Fruit fly (Drosophila melanogaster) S2 (cell line): ENCODE measurements around the gene kairos.

Experiments used
- CG8478 ChIP-seq: fragments of >200 bp; optimal IDR thresholded peaks from 2 replicates; lab custom pipeline; 2018
- CTCF ChIP-seq, 2 experiments: fragments of >200 bp; optimal IDR thresholded peaks; 2 replicates each; lab custom pipeline; 2018

kairos gene

dm6 chrX:18320825-18321224 is 35.2 kb downstream of the kairos start, which contains the start of gene CG6023:
TSS of gene CG6023 (minus strand) at chrX:18321193.
- TF ChIP-seq CG8478 (no peak), CTCF (optimal IDR thresholded peaks at IDR 0.05; lab: Kevin White, UChicago) (no peak)

- TF ChIP-seq CG8478 (no peak), CTCF (optimal IDR thresholded peaks at IDR 0.05; lab: Kevin White, UChicago) (no peak)
Observed at dm6 chrX:18319912-18320520, 36.0 kb downstream of the kairos start.

DNA sequence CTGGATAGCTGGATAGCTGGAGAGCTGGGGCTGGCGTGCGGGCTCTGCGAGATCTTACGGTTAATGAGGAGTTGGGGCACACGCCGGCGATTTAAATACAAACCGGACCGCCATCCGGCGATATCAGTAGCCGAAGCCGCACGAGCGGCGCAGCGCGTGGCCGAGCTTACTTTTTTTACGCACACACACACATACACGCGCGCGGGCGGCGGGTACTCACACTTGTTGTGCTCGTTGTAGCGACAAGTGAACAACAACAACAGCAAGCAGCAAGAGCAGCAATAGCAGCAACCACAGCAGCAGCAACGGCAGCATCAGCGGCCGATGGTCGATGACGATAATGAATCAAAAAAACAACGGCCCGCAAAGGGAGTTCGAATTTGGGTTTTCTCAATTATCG is 40.2 kb downstream of the kairos start:
- TF ChIP-seq CG8478 (no peak), CTCF (optimal IDR thresholded peaks at IDR 0.05; lab: Kevin White, UChicago) (no peak)

- TF ChIP-seq CG8478: no peak
- TF ChIP-seq CTCF (optimal IDR thresholded peaks at IDR 0.05; lab: Kevin White, UChicago): no peak
Observed at dm6 chrX:18312445-18312911, 43.5 kb downstream of the kairos start.

dm6 chrX:18310979-18311378 is 45.0 kb downstream of the kairos start:
- TF ChIP-seq CG8478: no peak
- TF ChIP-seq CTCF (optimal IDR thresholded peaks at IDR 0.05; lab: Kevin White, UChicago): no peak

dm6 chrX:18309241-18309697 is 46.7 kb downstream of the kairos start, which contains the start of gene upd1:
TSS of gene upd1 (minus strand) at chrX:18309291.
- TF ChIP-seq CG8478 (no peak), CTCF (optimal IDR thresholded peaks at IDR 0.05; lab: Kevin White, UChicago) (no peak)

DNA sequence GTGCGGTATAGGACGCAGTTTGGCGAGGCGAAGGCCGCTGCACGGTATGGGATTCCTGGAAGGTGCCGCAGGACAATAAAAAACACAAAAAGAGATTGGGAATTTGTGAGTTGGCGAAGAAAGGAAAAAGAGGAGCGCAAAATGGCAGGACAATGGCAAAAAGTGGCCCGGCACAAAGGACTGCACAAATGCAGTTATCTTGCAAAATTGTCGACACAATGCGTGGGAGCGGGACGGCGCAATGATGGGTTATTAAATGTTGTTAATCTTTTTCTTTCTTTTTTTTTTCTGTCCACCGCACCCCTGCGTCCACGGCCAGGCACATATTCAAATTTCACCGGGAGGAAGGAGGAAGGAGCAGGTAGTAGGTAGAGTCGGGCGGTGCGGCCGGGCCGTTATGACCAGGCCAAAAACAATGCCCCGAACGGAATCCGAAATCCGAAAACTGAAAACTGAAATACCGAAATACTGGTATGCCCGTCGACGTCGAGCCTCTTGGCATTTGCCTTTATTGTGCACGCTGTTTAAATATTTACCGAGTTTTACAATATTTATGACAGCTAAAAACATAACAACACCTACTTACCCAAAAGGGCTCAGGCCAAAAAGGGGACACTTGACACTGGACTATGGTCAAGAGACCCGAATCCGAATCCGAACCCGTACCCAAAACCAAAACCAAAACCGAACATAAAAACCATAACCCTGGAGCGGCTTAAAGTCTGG is 52.2 kb downstream of the kairos start:
- no peak for TF ChIP-seq CG8478
- no peak for TF ChIP-seq CTCF (optimal IDR thresholded peaks at IDR 0.05; lab: Kevin White, UChicago)

DNA sequence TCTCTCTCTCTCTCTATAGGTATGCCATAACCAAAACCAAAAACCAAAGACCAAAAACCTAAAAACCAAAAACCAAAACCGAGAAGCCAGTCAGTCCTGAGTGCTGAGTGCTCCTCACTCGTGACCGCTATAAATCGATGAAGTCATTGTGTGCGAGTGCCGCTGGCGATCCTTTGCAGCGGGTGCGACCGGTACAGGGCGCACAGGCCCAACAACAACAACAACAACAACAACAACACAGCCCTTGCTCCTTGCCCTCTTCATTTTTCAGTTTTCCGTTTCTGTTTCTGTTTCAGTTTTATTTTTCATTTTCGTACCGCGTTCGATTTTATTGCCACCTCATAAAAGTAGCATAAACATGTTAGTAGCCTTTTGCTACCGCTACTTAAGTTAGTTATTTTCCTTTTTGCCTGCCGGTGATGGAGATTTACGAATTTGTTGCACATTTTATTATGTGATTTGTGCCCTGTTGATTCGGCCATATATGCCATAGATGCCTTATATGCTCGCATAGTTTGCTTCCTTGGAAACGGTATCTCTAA is 55.1 kb downstream of the kairos start:
- no peak for TF ChIP-seq CTCF (optimal IDR thresholded peaks at IDR 0.05; lab: Kevin White, UChicago)
- no peak for TF ChIP-seq CG8478

DNA sequence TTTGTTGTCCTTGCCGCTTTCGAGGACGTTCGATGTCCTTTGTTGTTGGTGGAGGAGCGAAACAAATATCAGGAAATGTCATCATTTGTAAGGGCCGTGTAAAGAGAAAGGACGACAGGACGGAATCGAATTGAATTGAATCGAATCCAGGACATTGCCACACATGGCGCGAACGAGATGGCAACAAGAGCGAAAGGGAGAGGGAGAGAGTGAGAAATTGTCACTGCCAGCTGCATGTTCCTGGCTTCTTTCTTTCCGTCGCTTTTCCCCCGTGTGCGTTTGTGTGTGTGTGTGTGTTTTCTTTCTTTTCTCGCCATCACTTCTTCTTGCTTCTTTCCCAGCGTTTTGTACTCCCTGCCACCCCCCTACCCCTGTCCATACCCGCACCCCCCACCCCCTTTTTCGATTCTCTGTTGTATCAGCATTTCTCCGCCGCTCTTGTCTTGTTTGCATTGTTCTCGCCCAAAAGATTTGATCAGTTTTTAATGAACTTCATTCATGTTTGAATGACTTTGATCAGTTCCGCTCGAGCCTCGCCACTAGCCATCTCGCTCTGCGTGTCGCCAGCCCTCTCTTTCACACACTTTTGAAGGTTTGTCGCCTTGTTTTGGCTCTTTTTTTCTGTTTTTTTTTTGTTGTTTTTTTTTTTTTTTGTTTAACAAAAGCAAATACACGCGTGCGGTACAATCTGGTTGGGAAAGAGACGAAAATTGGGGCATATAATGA is 57.9 kb downstream of the kairos start:
- TF ChIP-seq CTCF (optimal IDR thresholded peaks at IDR 0.05; lab: Kevin White, UChicago) (no peak), CG8478 (no peak)

DNA sequence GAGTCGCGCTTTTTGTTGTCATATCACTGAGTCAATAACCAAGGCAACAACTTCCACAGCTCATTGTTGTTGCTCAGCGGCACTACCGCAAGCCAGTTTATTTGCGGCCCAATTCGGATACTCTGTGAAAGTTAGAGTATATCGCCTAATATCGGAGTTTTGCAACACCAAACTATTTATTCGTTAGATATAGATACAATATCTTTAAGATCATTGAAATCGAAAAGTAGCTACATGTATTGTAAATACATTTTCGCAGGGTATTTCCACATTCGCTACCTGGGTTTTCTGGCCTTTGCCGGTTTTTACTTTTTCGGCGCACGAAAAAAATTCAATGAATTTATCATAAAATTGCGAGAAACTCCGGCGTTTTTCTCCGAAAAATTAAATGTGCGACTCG is 62.0 kb downstream of the kairos start:
- TF ChIP-seq CG8478: no peak
- no peak for TF ChIP-seq CTCF (optimal IDR thresholded peaks at IDR 0.05; lab: Kevin White, UChicago)

DNA sequence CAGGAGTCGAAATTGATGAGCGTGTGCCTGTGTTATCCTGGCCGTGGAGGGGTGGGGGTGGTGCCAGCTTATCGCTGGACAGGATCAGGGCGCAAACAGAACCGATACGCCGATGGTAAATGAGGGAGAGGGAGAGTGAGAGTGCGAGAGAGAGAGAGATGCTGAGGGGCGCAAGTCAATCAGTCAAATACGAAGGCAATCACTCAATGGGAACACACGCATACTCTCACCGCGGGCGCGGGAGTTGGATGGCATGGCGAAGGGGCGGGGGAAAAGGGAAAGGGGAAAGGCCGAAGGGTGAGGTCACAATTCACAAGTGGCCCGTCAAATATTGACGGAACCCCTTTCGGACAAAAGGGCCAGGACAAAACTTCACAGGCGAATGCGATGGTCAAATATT is 67.3 kb downstream of the kairos start:
- no peak for TF ChIP-seq CG8478
- TF ChIP-seq CTCF (optimal IDR thresholded peaks at IDR 0.05; lab: Kevin White, UChicago): no peak

dm6 chrX:18287587-18287986 is 68.4 kb downstream of the kairos start:
- TF ChIP-seq CG8478: no peak
- TF ChIP-seq CTCF (optimal IDR thresholded peaks at IDR 0.05; lab: Kevin White, UChicago): no peak

DNA sequence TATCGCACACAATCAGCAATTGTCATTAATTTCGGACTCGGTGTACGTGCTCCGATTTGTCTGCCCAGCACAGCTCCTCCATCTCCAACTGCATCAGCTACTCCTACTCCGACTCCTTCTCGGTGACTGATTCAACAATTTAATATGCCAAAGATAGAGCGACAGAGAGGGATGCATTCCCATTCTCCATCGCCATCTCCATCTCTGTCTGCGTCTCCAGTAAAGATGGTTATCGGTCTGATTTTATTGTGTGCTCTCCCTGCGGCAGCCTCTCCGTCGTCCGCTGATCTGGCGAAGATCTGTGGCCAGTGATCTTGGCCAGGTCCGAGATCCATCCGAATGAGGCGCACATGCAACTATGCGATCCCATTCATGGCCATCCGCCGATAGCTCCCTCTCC is 70.8 kb downstream of the kairos start:
- TF ChIP-seq CTCF (optimal IDR thresholded peaks at IDR 0.05; lab: Kevin White, UChicago) (no peak), CG8478 (no peak)

DNA sequence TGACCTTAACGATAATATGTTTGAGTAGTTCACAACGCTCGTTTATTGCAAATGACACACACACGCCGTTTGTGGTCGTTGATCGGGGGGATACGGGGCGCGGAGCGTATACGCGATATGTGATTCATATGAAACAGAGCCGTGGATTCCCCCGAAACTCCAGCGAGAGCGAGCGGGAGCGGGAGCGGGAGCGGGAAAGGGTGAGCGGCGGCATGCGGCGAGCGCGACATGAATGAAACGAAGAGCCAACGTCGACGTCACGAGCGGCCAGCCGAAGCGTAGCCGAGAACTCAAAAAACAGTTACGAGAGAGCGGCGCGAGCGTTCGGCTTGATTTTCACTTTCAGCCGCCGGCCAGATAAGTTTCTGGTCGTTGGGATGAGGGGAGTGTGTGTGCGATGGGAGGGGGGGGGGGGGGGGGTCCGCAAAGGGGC is 73.6 kb downstream of the kairos start:
- TF ChIP-seq CG8478: no peak
- TF ChIP-seq CTCF (optimal IDR thresholded peaks at IDR 0.05; lab: Kevin White, UChicago): no peak

dm6 chrX:18278706-18279105 is 77.3 kb downstream of the kairos start:
- TF ChIP-seq CG8478: no peak
- no peak for TF ChIP-seq CTCF (optimal IDR thresholded peaks at IDR 0.05; lab: Kevin White, UChicago)
